Fruit fly (Drosophila melanogaster): ENCODE results near the gene Acp95EF.

The Acp95EF gene

DNA sequence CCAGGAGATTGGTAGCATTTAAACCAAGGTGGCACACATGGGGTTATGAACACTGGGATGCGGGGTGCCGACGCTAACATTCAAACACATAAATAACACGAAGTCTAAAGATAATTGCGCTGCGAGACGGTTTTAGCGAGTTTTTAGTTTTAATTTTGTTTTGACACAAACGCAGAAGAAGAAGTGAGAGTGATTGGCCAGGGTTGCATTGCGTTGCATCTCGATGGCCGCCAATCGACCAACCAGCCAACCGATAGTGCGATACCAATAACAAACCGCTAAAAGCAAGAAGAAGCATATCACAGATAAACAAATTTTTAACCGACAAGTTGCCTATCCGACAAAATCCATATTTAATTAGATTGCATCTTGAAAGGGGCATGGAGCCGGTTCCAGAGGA is 2.0 kb upstream of the Acp95EF start, which contains the start of the genes Spps and CG13609 (continued):
- TF ChIP-seq luna (GFP tag; optimal IDR thresholded peaks at IDR 0.05) = no peak
- TF ChIP-seq crol (GFP tag; IDR thresholded peaks at IDR 0.05) = no peak
- peak; percentile 14 for TF ChIP-seq CG34376 (GFP tag; optimal IDR thresholded peaks at IDR 0.05)
- TF ChIP-seq ftz-f1 (GFP tag; optimal IDR thresholded peaks at IDR 0.05) = peak; percentile 26
- peak; percentile 96 for TF ChIP-seq mld (GFP tag; IDR thresholded peaks at IDR 0.05; ENCODE audit: partially characterized antibody)
- no peak for TF ChIP-seq CG11723 (GFP tag; optimal IDR thresholded peaks at IDR 0.05)
- TF ChIP-seq jigr1 (GFP tag; IDR thresholded peaks at IDR 0.05) = no peak
- TF ChIP-seq abd-A (tag; optimal IDR thresholded peaks at IDR 0.05) = no peak
- TF ChIP-seq croc (GFP tag; conservative IDR thresholded peaks at IDR 0.05) = no peak
- no peak for TF ChIP-seq HHEX (GFP tag; optimal IDR thresholded peaks at IDR 0.05)
- no peak for TF ChIP-seq Dek (tag; optimal IDR thresholded peaks at IDR 0.05)
- TF ChIP-seq CG17328 (GFP tag; IDR thresholded peaks at IDR 0.05) = 0 out of 2 replicates have a peak, but pooled peaks have one; percentile 13
- TF ChIP-seq Sox100B (GFP tag; optimal IDR thresholded peaks at IDR 0.05) = no peak
- no peak for TF ChIP-seq CG8388 (GFP tag; optimal IDR thresholded peaks at IDR 0.05)
- no peak for TF ChIP-seq CG8089 (GFP tag; optimal IDR thresholded peaks at IDR 0.05)
- TF ChIP-seq CG2875 (GFP tag; optimal IDR thresholded peaks at IDR 0.05) = no peak
- no peak for TF ChIP-seq Antp (GFP tag; optimal IDR thresholded peaks at IDR 0.05)
- peak; percentile 98 for TF ChIP-seq CG4617 (GFP tag; optimal IDR thresholded peaks at IDR 0.05; ENCODE audit: borderline replicate concordance)
- TF ChIP-seq H15 (GFP tag; IDR thresholded peaks at IDR 0.05) = no peak
- no peak for TF ChIP-seq CG3065 (GFP tag; optimal IDR thresholded peaks at IDR 0.05)
- no peak for TF ChIP-seq MTF-1 (GFP tag; optimal IDR thresholded peaks at IDR 0.05; ENCODE audit: borderline replicate concordance)
- peak; percentile 11 for TF ChIP-seq ewg (GFP tag; optimal IDR thresholded peaks at IDR 0.05)
- TF ChIP-seq ci (GFP tag; IDR thresholded peaks at IDR 0.05) = no peak
- TF ChIP-seq dpn (GFP tag; optimal IDR thresholded peaks at IDR 0.05) = peak in 1 of 2 experiments; percentile 38
- no peak for TF ChIP-seq Ada2b (GFP tag; IDR thresholded peaks at IDR 0.05)
- TF ChIP-seq Spps (tag; optimal IDR thresholded peaks at IDR 0.05) = peak; percentile 52
- no peak for TF ChIP-seq Oaz (GFP tag; IDR thresholded peaks at IDR 0.05)
- TF ChIP-seq fu2 (GFP tag; optimal IDR thresholded peaks at IDR 0.05) = no peak
- TF ChIP-seq CG5953 (GFP tag; IDR thresholded peaks at IDR 0.05) = no peak
- no peak for TF ChIP-seq run (tag; optimal IDR thresholded peaks at IDR 0.05)
- TF ChIP-seq insv (GFP tag; optimal IDR thresholded peaks at IDR 0.05) = peak in 1 of 2 experiments; percentile 16
- TF ChIP-seq Opbp (GFP tag; IDR thresholded peaks at IDR 0.05; ENCODE audit: partially characterized antibody) = peak; percentile 98
- no peak for TF ChIP-seq CG43689 (GFP tag; IDR thresholded peaks at IDR 0.05)
- no peak for TF ChIP-seq hkb (optimal IDR thresholded peaks at IDR 0.05)
- TF ChIP-seq hkb (GFP tag; IDR thresholded peaks at IDR 0.05) = peak; percentile 19; the same call in 1 of the 2 replicates
- TF ChIP-seq Nf-YC (tag; optimal IDR thresholded peaks at IDR 0.05) = no peak

DNA sequence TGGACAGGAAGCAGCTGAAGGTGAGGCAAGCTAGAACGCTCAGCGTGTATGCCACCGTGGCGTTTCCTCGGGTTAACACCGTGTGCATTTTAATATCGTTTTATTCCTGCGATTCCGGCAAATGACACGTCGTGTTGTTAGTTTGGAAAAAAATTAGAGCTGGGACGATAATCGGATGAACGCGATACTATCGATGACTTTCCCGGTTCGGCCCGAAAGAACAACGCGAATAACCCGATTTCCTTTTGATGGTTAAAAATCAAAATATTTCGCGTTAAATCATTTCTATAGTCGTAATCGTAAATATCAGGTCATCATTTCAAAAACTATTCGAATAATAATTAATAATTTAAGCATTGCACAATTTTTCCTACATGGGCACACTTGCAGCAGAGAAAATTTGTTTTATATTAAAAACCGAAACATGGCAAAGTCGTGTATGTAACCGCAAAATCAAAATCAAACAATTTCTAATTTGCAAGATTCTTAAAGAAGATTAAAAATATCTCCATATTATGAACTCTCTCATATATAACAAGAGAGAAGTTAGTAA is 1.2 kb downstream of the Acp95EF start, which contains the start of gene Spase22-23:
Gene Spase22-23 (minus strand): TSS at position 166 of the 553 bp plus-strand sequence.
- TF ChIP-seq Side (GFP tag; optimal IDR thresholded peaks at IDR 0.05) = no peak
- peak; percentile 24; the same call in 1 of the 2 replicates for TF ChIP-seq Rfx (GFP tag; IDR thresholded peaks at IDR 0.05)
- TF ChIP-seq NC2α (GFP tag; optimal IDR thresholded peaks at IDR 0.05) = no peak
- TF ChIP-seq CG9876 (GFP tag; optimal IDR thresholded peaks at IDR 0.05) = no peak
- TF ChIP-seq CG12299 (tag; optimal IDR thresholded peaks at IDR 0.05) = no peak
- TF ChIP-seq CG17802 (tag; optimal IDR thresholded peaks at IDR 0.05) = no peak
- TF ChIP-seq CG12659 (GFP tag; optimal IDR thresholded peaks at IDR 0.05) = no peak
- TF ChIP-seq pan (optimal IDR thresholded peaks at IDR 0.05) = no peak
- no peak for TF ChIP-seq pan (GFP tag; optimal IDR thresholded peaks at IDR 0.05 in 1 of 2, IDR thresholded peaks at IDR 0.05 in 1 of 2)
- TF ChIP-seq CG7372 (GFP tag; IDR thresholded peaks at IDR 0.05) = no peak
- TF ChIP-seq Dref (GFP tag; IDR thresholded peaks at IDR 0.05) = peak; percentile 70
- no peak for TF ChIP-seq BtbVII (GFP tag; optimal IDR thresholded peaks at IDR 0.05)
- no peak for TF ChIP-seq bab2 (GFP tag; optimal IDR thresholded peaks at IDR 0.05)
- no peak for TF ChIP-seq CG31224 (GFP tag; IDR thresholded peaks at IDR 0.05)
- TF ChIP-seq CHES-1-like (GFP tag; optimal IDR thresholded peaks at IDR 0.05) = no peak
- TF ChIP-seq gt (GFP tag; IDR thresholded peaks at IDR 0.05) = no peak
- TF ChIP-seq CG1529 (GFP tag; optimal IDR thresholded peaks at IDR 0.05) = no peak
- peak; percentile 91 for TF ChIP-seq vnd (GFP tag; IDR thresholded peaks at IDR 0.05; ENCODE audit: partially characterized antibody)

All from whole organism, embryonic.